Fruit fly (Drosophila melanogaster) whole organism, prepupa: Measurements from ENCODE around the gene smp-30.

ENCODE experiments used
- CG10631 ChIP-seq: fragments of 200-800 bp; sonication (Bioruptor generic); optimal IDR thresholded peaks from 2 replicates; lab custom pipeline; 2016; ENCODE audit warnings: missing biosample characterization, missing genetic modification characterization
- CG10669 ChIP-seq: fragments of 200-800 bp; sonication (Bioruptor generic); optimal IDR thresholded peaks from 3 replicates; lab custom pipeline; 2018; ENCODE audit warnings: missing biosample characterization, mild to moderate bottlenecking, missing genetic modification characterization, moderate library complexity
- CG11762 ChIP-seq: fragments of 200-800 bp; sonication (Bioruptor generic); optimal IDR thresholded peaks from 3 replicates; lab custom pipeline; 2016; ENCODE audit warnings: missing biosample characterization, missing genetic modification characterization; ENCODE audit not compliant: insufficient read depth
- CG15336 ChIP-seq: fragments of 200-800 bp; sonication (Bioruptor generic); IDR thresholded peaks from 2 replicates; pipeline ENCODE4 v1.3.6; 2022; ENCODE audit warnings: missing biosample characterization, missing genetic modification characterization
- CG1621 ChIP-seq: fragments of 200-800 bp; sonication (Bioruptor generic); optimal IDR thresholded peaks from 3 replicates; lab custom pipeline; 2018; ENCODE audit warnings: missing biosample characterization, mild to moderate bottlenecking, missing genetic modification characterization
- CG16779 ChIP-seq: fragments of 200-800 bp; sonication (Bioruptor generic); optimal IDR thresholded peaks from 3 replicates; lab custom pipeline; 2017; ENCODE audit warnings: missing biosample characterization, mild to moderate bottlenecking, missing genetic modification characterization
- CG31627 ChIP-seq: fragments of 200-800 bp; sonication (Bioruptor generic); optimal IDR thresholded peaks from 3 replicates; lab custom pipeline; 2016; ENCODE audit warnings: missing biosample characterization, missing genetic modification characterization
- CG34406 ChIP-seq: fragments of 200-800 bp; sonication (Bioruptor generic); optimal IDR thresholded peaks from 3 replicates; lab custom pipeline; 2016; ENCODE audit warnings: missing biosample characterization, missing genetic modification characterization
- CG3919 ChIP-seq: fragments of 200-800 bp; sonication (Bioruptor generic); optimal IDR thresholded peaks from 3 replicates; lab custom pipeline; 2016; ENCODE audit warnings: missing biosample characterization, missing genetic modification characterization
- CG4318 ChIP-seq: fragments of 200-800 bp; sonication (Bioruptor generic); optimal IDR thresholded peaks from 3 replicates; lab custom pipeline; 2017; ENCODE audit warnings: missing biosample characterization, mild to moderate bottlenecking, missing genetic modification characterization
- CG6163 ChIP-seq: fragments of 200-800 bp; sonication (Bioruptor generic); IDR thresholded peaks from 3 replicates; pipeline ENCODE4 v1.3.6; 2022; ENCODE audit warnings: missing biosample characterization, missing genetic modification characterization
- CG6276 ChIP-seq: fragments of 200-800 bp; sonication (Bioruptor generic); optimal IDR thresholded peaks from 2 replicates; lab custom pipeline; 2017; ENCODE audit warnings: missing biosample characterization, mild to moderate bottlenecking, missing genetic modification characterization
- CG6792 ChIP-seq: fragments of 200-800 bp; sonication (Bioruptor generic); optimal IDR thresholded peaks from 3 replicates; lab custom pipeline; 2016; ENCODE audit warnings: missing biosample characterization, missing genetic modification characterization
- CG6808 ChIP-seq: fragments of 200-800 bp; sonication (Bioruptor generic); optimal IDR thresholded peaks from 3 replicates; lab custom pipeline; 2017; ENCODE audit warnings: missing biosample characterization, missing genetic modification characterization, mild to moderate bottlenecking, moderate library complexity, missing genetic modification reagents
- CG6854 ChIP-seq: fragments of 200-800 bp; sonication (Bioruptor generic); optimal IDR thresholded peaks from 2 replicates; lab custom pipeline; 2017; ENCODE audit warnings: missing biosample characterization, mild to moderate bottlenecking, missing genetic modification characterization
- CG7368 ChIP-seq: fragments of 200-800 bp; sonication (Bioruptor generic); optimal IDR thresholded peaks from 3 replicates; lab custom pipeline; 2016; ENCODE audit warnings: missing biosample characterization, missing genetic modification characterization
- CG8119 ChIP-seq: fragments of 200-800 bp; sonication (Bioruptor generic); IDR thresholded peaks from 3 replicates; pipeline ENCODE4 v1.3.6; 2022; ENCODE audit warnings: missing biosample characterization, missing genetic modification characterization
- CG8319 ChIP-seq: fragments of 200-800 bp; sonication (Bioruptor generic); optimal IDR thresholded peaks from 3 replicates; lab custom pipeline; 2016; ENCODE audit warnings: missing biosample characterization, missing genetic modification characterization
- CG8632 ChIP-seq: fragments of 200-800 bp; sonication (Bioruptor generic); optimal IDR thresholded peaks from 3 replicates; lab custom pipeline; 2016; ENCODE audit warnings: missing biosample characterization, missing genetic modification characterization
- CG9139 ChIP-seq: fragments of 200-800 bp; sonication (Bioruptor generic); optimal IDR thresholded peaks from 3 replicates; lab custom pipeline; 2017; ENCODE audit warnings: missing biosample characterization, mild to moderate bottlenecking, missing genetic modification characterization
- Eip75B ChIP-seq: fragments of 200-800 bp; sonication (Bioruptor generic); optimal IDR thresholded peaks from 3 replicates; lab custom pipeline; 2016; ENCODE audit warnings: missing biosample characterization, missing genetic modification characterization
- Eip78C ChIP-seq: fragments of 200-800 bp; sonication (Bioruptor generic); peaks from one replicate; lab custom pipeline; 2016; ENCODE audit warnings: missing biosample characterization, missing genetic modification characterization
- Ets21C ChIP-seq: fragments of 200-800 bp; sonication (Bioruptor generic); optimal IDR thresholded peaks from 3 replicates; lab custom pipeline; 2016; ENCODE audit warnings: missing biosample characterization, missing genetic modification characterization
- Gug ChIP-seq: fragments of 200-800 bp; sonication (Bioruptor generic); IDR thresholded peaks from 2 replicates; pipeline ENCODE4 v1.3.6; 2022; ENCODE audit warnings: missing biosample characterization, missing genetic modification characterization
- Hr38 ChIP-seq: sonication (Bioruptor generic); optimal IDR thresholded peaks from 2 replicates; lab custom pipeline; 2016; ENCODE audit warnings: missing biosample characterization, missing genetic modification characterization
- Hr39 ChIP-seq: fragments of 200-800 bp; sonication (Bioruptor generic); optimal IDR thresholded peaks from 2 replicates; lab custom pipeline; 2016; ENCODE audit warnings: missing biosample characterization, missing genetic modification characterization
- Lpt ChIP-seq: fragments of 200-800 bp; sonication (Bioruptor generic); optimal IDR thresholded peaks from 3 replicates; lab custom pipeline; 2016; ENCODE audit warnings: missing biosample characterization, missing genetic modification characterization
- OdsH ChIP-seq: fragments of 200-800 bp; sonication (Bioruptor generic); optimal IDR thresholded peaks from 3 replicates; lab custom pipeline; 2016; ENCODE audit warnings: missing biosample characterization, missing genetic modification characterization
- Smox ChIP-seq: fragments of 200-800 bp; sonication (Bioruptor generic); optimal IDR thresholded peaks from 3 replicates; lab custom pipeline; 2016; ENCODE audit warnings: missing biosample characterization, missing genetic modification characterization
- Sox14 ChIP-seq: fragments of 200-800 bp; sonication (Bioruptor generic); optimal IDR thresholded peaks from 3 replicates; lab custom pipeline; 2016; ENCODE audit warnings: missing biosample characterization, missing genetic modification characterization
- Sox15 ChIP-seq: fragments of 200-800 bp; sonication (Bioruptor generic); optimal IDR thresholded peaks from 3 replicates; lab custom pipeline; 2016; ENCODE audit warnings: missing biosample characterization, missing genetic modification characterization
- achi ChIP-seq: fragments of 200-800 bp; sonication (Bioruptor generic); optimal IDR thresholded peaks from 3 replicates; lab custom pipeline; 2016; ENCODE audit warnings: missing biosample characterization, missing genetic modification characterization
- cyc ChIP-seq: fragments of 200-800 bp; sonication (Bioruptor generic); optimal IDR thresholded peaks from 3 replicates; lab custom pipeline; 2016; ENCODE audit warnings: missing biosample characterization, missing genetic modification characterization
- dac ChIP-seq: fragments of 200-800 bp; sonication (Bioruptor generic); optimal IDR thresholded peaks from 2 replicates; lab custom pipeline; 2017; ENCODE audit warnings: missing biosample characterization, mild to moderate bottlenecking, missing genetic modification characterization
- dsx ChIP-seq: fragments of 200-800 bp; optimal IDR thresholded peaks from 3 replicates; lab custom pipeline; 2019; ENCODE audit warnings: missing biosample characterization, mild to moderate bottlenecking, missing genetic modification characterization, moderate library complexity; ENCODE audit not compliant: poor library complexity, severe bottlenecking
- eg ChIP-seq: fragments of 200-800 bp; sonication (Bioruptor generic); IDR thresholded peaks from 3 replicates; pipeline ENCODE4 v1.3.6; 2022; ENCODE audit warnings: missing biosample characterization, missing genetic modification characterization
- esn ChIP-seq: fragments of 200-800 bp; sonication (Bioruptor generic); optimal IDR thresholded peaks from 2 replicates; lab custom pipeline; 2016; ENCODE audit warnings: missing biosample characterization, mild to moderate bottlenecking, missing genetic modification characterization, moderate library complexity
- fd59A ChIP-seq: fragments of 200-800 bp; sonication (Bioruptor generic); optimal IDR thresholded peaks from 2 replicates; lab custom pipeline; 2017; ENCODE audit warnings: missing biosample characterization, mild to moderate bottlenecking, missing genetic modification characterization, missing genetic modification reagents
- fd85E ChIP-seq: fragments of 200-800 bp; sonication (Bioruptor generic); optimal IDR thresholded peaks from 3 replicates; lab custom pipeline; 2016; ENCODE audit warnings: missing biosample characterization, missing genetic modification characterization
- fkh ChIP-seq: fragments of 200-800 bp; sonication (Bioruptor generic); optimal IDR thresholded peaks from 3 replicates; lab custom pipeline; 2017; ENCODE audit warnings: missing biosample characterization, mild to moderate bottlenecking, missing genetic modification characterization, moderate library complexity
- lz ChIP-seq: fragments of 200-800 bp; sonication (Bioruptor generic); optimal IDR thresholded peaks from 3 replicates; lab custom pipeline; 2016; ENCODE audit warnings: missing biosample characterization, missing genetic modification characterization
- net ChIP-seq: fragments of 200-800 bp; sonication (Bioruptor generic); optimal IDR thresholded peaks from 3 replicates; lab custom pipeline; 2016; ENCODE audit warnings: missing biosample characterization, missing genetic modification characterization
- pdm3 ChIP-seq: fragments of 200-800 bp; sonication (Bioruptor generic); optimal IDR thresholded peaks from 3 replicates; lab custom pipeline; 2016; ENCODE audit warnings: missing biosample characterization, missing genetic modification characterization
- salr ChIP-seq, 2 experiments: fragments of 200-800 bp; sonication (Bioruptor generic); optimal IDR thresholded peaks; 3 replicates each; lab custom pipeline; 2016 to 2018; ENCODE audit warnings: missing biosample characterization in 2 of 2, missing genetic modification characterization in 2 of 2, mild to moderate bottlenecking in 1 of 2
- spab ChIP-seq: fragments of 200-800 bp; sonication (Bioruptor generic); optimal IDR thresholded peaks from 2 replicates; lab custom pipeline; 2017; ENCODE audit warnings: missing biosample characterization, mild to moderate bottlenecking, missing genetic modification characterization, missing genetic modification reagents
- ss ChIP-seq, 2 experiments: fragments of 200-800 bp; sonication (Bioruptor generic); optimal IDR thresholded peaks; 2 replicates in 1 of 2; 3 replicates in 1 of 2; lab custom pipeline; 2017 to 2018; ENCODE audit warnings: mild to moderate bottlenecking in 2 of 2, missing biosample characterization in 2 of 2, missing genetic modification characterization in 2 of 2, moderate library complexity in 1 of 2
- svp ChIP-seq: fragments of 200-800 bp; sonication (Bioruptor generic); peaks from one replicate; lab custom pipeline; 2016; ENCODE audit warnings: missing biosample characterization, missing genetic modification characterization
- topi ChIP-seq: fragments of 200-800 bp; sonication (Bioruptor generic); optimal IDR thresholded peaks from 3 replicates; lab custom pipeline; 2016; ENCODE audit warnings: missing biosample characterization, missing genetic modification characterization
- vri ChIP-seq: fragments of 200-800 bp; sonication (Bioruptor generic); optimal IDR thresholded peaks from 3 replicates; lab custom pipeline; 2016; ENCODE audit warnings: missing biosample characterization, mild to moderate bottlenecking, missing genetic modification characterization

smp-30 gene

DNA sequence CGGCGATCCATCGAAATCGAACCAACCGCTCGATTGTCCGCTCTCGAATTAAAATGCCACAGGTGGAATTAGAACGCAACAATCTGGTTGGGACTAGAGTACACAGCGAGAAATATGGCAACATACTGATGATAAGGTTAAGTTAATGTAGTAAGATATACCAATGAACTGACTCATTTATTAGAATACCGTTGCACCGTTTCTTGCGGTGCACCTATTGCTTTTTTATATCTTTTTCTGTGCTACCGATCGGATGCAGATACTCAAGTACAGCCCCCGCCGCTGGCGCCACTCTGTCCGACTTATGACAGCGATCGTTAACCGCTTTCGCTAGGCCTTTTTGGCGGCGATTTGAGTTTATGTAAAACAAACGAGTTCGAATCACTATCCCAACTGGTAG, 30.9 kb downstream of the smp-30 start (continued):
- TF ChIP-seq spab (GFP tag; lab: Kevin White, UChicago) (no peak), Lpt (GFP tag; lab: Kevin White, UChicago) (peak; percentile 50), Sox14 (GFP tag; lab: Kevin White, UChicago) (peak; percentile 26), fd85E (GFP tag; lab: Kevin White, UChicago) (no peak), CG4318 (GFP tag; lab: Kevin White, UChicago) (peak; percentile 65), CG11762 (GFP tag; lab: Kevin White, UChicago) (no peak), CG6163 (GFP tag; lab: Robert Waterston, UW) (peak; percentile 78; the same call in 2 of the 3 replicates)
- TF ChIP-seq, all 60 proteins: peak for 25

DNA sequence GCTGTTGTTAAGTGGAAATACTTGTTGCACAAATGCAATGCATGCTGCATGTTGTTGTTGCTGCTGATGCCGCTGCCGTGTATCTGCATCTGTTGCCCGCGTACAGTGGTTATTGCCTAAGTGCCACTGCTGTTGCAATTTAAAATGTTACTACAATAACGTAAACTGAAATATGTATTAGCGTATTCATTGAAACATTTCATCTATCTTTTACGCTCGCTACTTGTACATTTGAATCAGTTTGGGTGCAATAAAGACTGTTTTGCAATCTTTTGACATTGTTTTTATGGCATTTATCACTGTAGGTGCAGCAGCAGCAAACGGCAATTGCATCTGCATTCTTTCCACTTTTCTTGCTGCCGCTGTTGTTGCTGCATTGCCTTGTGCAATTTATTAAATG, 31.7 kb downstream of the smp-30 start:
- TF ChIP-seq CG8119 (peak; percentile 91), CG8319 (GFP tag; lab: Kevin White, UChicago) (no peak), CG7368 (GFP tag; lab: Kevin White, UChicago) (peak; percentile 33), Eip75B (GFP tag; lab: Kevin White, UChicago) (peak; percentile 67), CG6854 (GFP tag; lab: Kevin White, UChicago) (no peak), Smox (GFP tag; lab: Kevin White, UChicago) (no peak), fd85E (GFP tag; lab: Kevin White, UChicago) (no peak), CG1621 (peak; percentile 73), Hr38 (GFP tag; lab: Kevin White, UChicago) (peak; percentile 21), lz (GFP tag; lab: Kevin White, UChicago) (peak; percentile 32), pdm3 (GFP tag; lab: Kevin White, UChicago) (peak; percentile 82), vri (GFP tag; lab: Kevin White, UChicago) (no peak), CG3919 (GFP tag; lab: Kevin White, UChicago) (peak; percentile 84), achi (GFP tag; lab: Kevin White, UChicago) (peak; percentile 83), CG6163 (GFP tag; lab: Robert Waterston, UW) (peak; percentile 87), dac (peak; percentile 88), OdsH (GFP tag; lab: Kevin White, UChicago) (peak; percentile 85), fkh (no peak), CG6792 (GFP tag; lab: Kevin White, UChicago) (peak; percentile 58), Ets21C (no peak), Gug (peak; percentile 78), CG34406 (GFP tag; lab: Kevin White, UChicago) (peak; percentile 54), cyc (GFP tag; lab: Kevin White, UChicago) (peak; percentile 12), ss (GFP tag; optimal IDR thresholded peaks at IDR 0.05; lab: Kevin White, UChicago) (peak; percentile 66 to 72), fd59A (GFP tag; lab: Kevin White, UChicago) (peak; percentile 62), CG8632 (GFP tag; lab: Kevin White, UChicago) (peak; percentile 48), svp (GFP tag; lab: Kevin White, UChicago) (peak; percentile 19), CG31627 (peak; percentile 3), Sox15 (GFP tag; lab: Kevin White, UChicago) (no peak), CG11762 (GFP tag; lab: Kevin White, UChicago) (peak; percentile 73), CG10669 (peak; percentile 72), salr (GFP tag; optimal IDR thresholded peaks at IDR 0.05; lab: Kevin White, UChicago) (peak; percentile 55 to 80), dsx (peak; percentile 77), net (GFP tag; lab: Kevin White, UChicago) (peak; percentile 82), CG10631 (peak; percentile 72), Lpt (GFP tag; lab: Kevin White, UChicago) (peak; percentile 82), eg (GFP tag; lab: Robert Waterston, UW) (peak; percentile 89), CG9139 (peak; percentile 29), Eip78C (GFP tag; lab: Kevin White, UChicago) (peak; percentile 94), CG16779 (tag; lab: Kevin White, UChicago) (peak; percentile 65), topi (GFP tag; lab: Kevin White, UChicago) (peak; percentile 25), Sox14 (GFP tag; lab: Kevin White, UChicago) (peak; percentile 79), CG6276 (GFP tag; lab: Kevin White, UChicago) (peak; percentile 87), esn (GFP tag; lab: Kevin White, UChicago) (peak; percentile 24), CG15336 (GFP tag; lab: Robert Waterston, UW) (peak; percentile 92), Hr39 (GFP tag; lab: Kevin White, UChicago) (peak; percentile 29), spab (GFP tag; lab: Kevin White, UChicago) (peak; percentile 72), CG6808 (GFP tag; lab: Kevin White, UChicago) (peak; percentile 79)
